Worm (Caenorhabditis elegans) whole organism, L1 larva: ENCODE results near the gene E02H1.5.
A peak's percentile ranks its signal among the peaks of the same experiment; 100 is the strongest.

Experiments
- Y116A8C.19 ChIP-seq: sonication (generic microtip); optimal IDR thresholded peaks from 2 replicates; lab custom pipeline; 2016; ENCODE audit warnings: missing compliant biosample characterization, missing genetic modification characterization, borderline replicate concordance
- lin-13 ChIP-seq: fragments of 150-350 bp; optimal IDR thresholded peaks from 2 replicates; lab custom pipeline; 2014; ENCODE audit warnings: missing biosample characterization, missing genetic modification reagents, missing genetic modification characterization
- snu-23 ChIP-seq: sonication (generic microtip); optimal IDR thresholded peaks from 2 replicates; lab custom pipeline; 2016; ENCODE audit warnings: missing genetic modification characterization, missing compliant biosample characterization
- tbx-2 ChIP-seq: sonication (generic microtip); optimal IDR thresholded peaks from 2 replicates; lab custom pipeline; 2016; ENCODE audit warnings: missing genetic modification characterization, missing compliant biosample characterization

The E02H1.5 gene

ce11 chrII:9646122-9646555, 51.1 kb downstream of the E02H1.5 start (continued):
- TF ChIP-seq lin-13 (GFP tag; lab: Kevin White, UChicago) (peak; percentile 29), snu-23 (GFP tag; lab: Kevin White, UChicago) (peak; percentile 78), tbx-2 (tag; lab: Kevin White, UChicago) (peak; percentile 63), Y116A8C.19 (tag; lab: Kevin White, UChicago) (no peak)
- TF ChIP-seq, all 84 proteins: peak for 42
